Fruit fly (Drosophila melanogaster) whole organism, wandering third instar larva: Measurements from ENCODE around the gene CG32986.

Source experiments
- Abd-B ChIP-seq: fragments of >200 bp; optimal IDR thresholded peaks from 2 replicates; lab custom pipeline; 2017; ENCODE audit warnings: missing biosample characterization, missing genetic modification characterization
- CrebA ChIP-seq: fragments of 200-800 bp; sonication (Bioruptor generic); optimal IDR thresholded peaks from 2 replicates; lab custom pipeline; 2016; ENCODE audit warnings: missing biosample characterization, mild to moderate bottlenecking, missing genetic modification characterization, borderline replicate concordance
- HLH106 ChIP-seq: fragments of 200-800 bp; optimal IDR thresholded peaks from 3 replicates; lab custom pipeline; 2019; ENCODE audit warnings: missing biosample characterization, mild to moderate bottlenecking, missing genetic modification characterization, moderate library complexity
- Hnf4 ChIP-seq: fragments of 200-800 bp; sonication (Bioruptor generic); optimal IDR thresholded peaks from 2 replicates; lab custom pipeline; 2016; ENCODE audit warnings: missing biosample characterization, mild to moderate bottlenecking, missing genetic modification characterization
- Hr83 ChIP-seq: fragments of 200-300 bp; sonication (Bioruptor generic); optimal IDR thresholded peaks from 2 replicates; lab custom pipeline; 2016; ENCODE audit warnings: missing biosample characterization, mild to moderate bottlenecking, missing genetic modification characterization, moderate library complexity; ENCODE audit not compliant: poor library complexity, severe bottlenecking
- Jra ChIP-seq: sonication (Bioruptor generic); optimal IDR thresholded peaks from 2 replicates; lab custom pipeline; 2016; ENCODE audit warnings: missing biosample characterization, missing genetic modification characterization
- N ChIP-seq: fragments of >200 bp; optimal IDR thresholded peaks from 2 replicates; lab custom pipeline; 2018; ENCODE audit warnings: missing biosample characterization, missing external identifiers, missing genetic modification characterization
- OdsH ChIP-seq: fragments of 200-800 bp; sonication (Bioruptor generic); optimal IDR thresholded peaks from 2 replicates; lab custom pipeline; 2016; ENCODE audit warnings: missing biosample characterization, mild to moderate bottlenecking, missing genetic modification characterization
- Rel ChIP-seq, 2 experiments: fragments of 200-800 bp; sonication (Bioruptor generic) in 1 of 2; optimal IDR thresholded peaks; 2 replicates in 1 of 2; 3 replicates in 1 of 2; lab custom pipeline; 2016 to 2019; ENCODE audit warnings: mild to moderate bottlenecking in 2 of 2, missing biosample characterization in 2 of 2, missing genetic modification characterization in 2 of 2, moderate library complexity in 1 of 2
- Sp1 ChIP-seq: fragments of 200-800 bp; sonication (Bioruptor generic); optimal IDR thresholded peaks from 3 replicates; lab custom pipeline; 2019; ENCODE audit warnings: missing biosample characterization, mild to moderate bottlenecking, missing genetic modification characterization, moderate library complexity
- Vsx2 ChIP-seq: fragments of 200-300, 225-300 bp; sonication (Bioruptor generic); optimal IDR thresholded peaks from 2 replicates; lab custom pipeline; 2018; ENCODE audit warnings: missing biosample characterization, missing genetic modification characterization; ENCODE audit not compliant: partially characterized antibody
- br ChIP-seq: fragments of 200-800 bp; sonication (Bioruptor generic); optimal IDR thresholded peaks from 2 replicates; lab custom pipeline; 2016; ENCODE audit warnings: missing biosample characterization, missing genetic modification characterization
- brk ChIP-seq: fragments of 200-800 bp; sonication (Bioruptor generic); optimal IDR thresholded peaks from 2 replicates; lab custom pipeline; 2016; ENCODE audit warnings: missing biosample characterization, mild to moderate bottlenecking, missing genetic modification characterization
- dl ChIP-seq, 2 experiments: fragments of 175-275, 200-275 bp in 1 of 2; fragments of 200-275 bp in 1 of 2; sonication (Bioruptor generic); optimal IDR thresholded peaks; lab custom pipeline; 2018; ENCODE audit warnings: mild to moderate bottlenecking in 2 of 2, missing biosample characterization in 2 of 2, missing genetic modification characterization in 2 of 2, moderate library complexity in 2 of 2; ENCODE audit not compliant: partially characterized antibody in 2 of 2, insufficient read depth in 1 of 2
- dmrt93B ChIP-seq: fragments of 200-800 bp; sonication (Bioruptor generic); optimal IDR thresholded peaks from 2 replicates; lab custom pipeline; 2018; ENCODE audit warnings: missing biosample characterization, mild to moderate bottlenecking, missing genetic modification characterization
- dsf ChIP-seq: sonication (Bioruptor generic); optimal IDR thresholded peaks from 2 replicates; lab custom pipeline; 2016; ENCODE audit warnings: missing biosample characterization, missing genetic modification characterization, borderline replicate concordance
- ey ChIP-seq: fragments of 200-800 bp; sonication (Bioruptor generic); optimal IDR thresholded peaks from 2 replicates; lab custom pipeline; 2016; ENCODE audit warnings: missing biosample characterization, missing genetic modification characterization
- foxo ChIP-seq, 2 experiments: fragments of 200-800 bp; sonication (Bioruptor generic); optimal IDR thresholded peaks; 2 replicates in 1 of 2; 3 replicates in 1 of 2; lab custom pipeline; 2016 to 2017; ENCODE audit warnings: missing biosample characterization in 2 of 2, missing genetic modification characterization in 2 of 2
- fru ChIP-seq: fragments of 200-800 bp; sonication (Bioruptor generic); optimal IDR thresholded peaks from 3 replicates; lab custom pipeline; 2016; ENCODE audit warnings: missing biosample characterization, mild to moderate bottlenecking, missing genetic modification characterization
- h ChIP-seq: fragments of 200-800 bp; sonication (Bioruptor generic); optimal IDR thresholded peaks from 3 replicates; lab custom pipeline; 2016; ENCODE audit warnings: missing biosample characterization, mild to moderate bottlenecking, missing genetic modification characterization
- jim ChIP-seq: fragments of 175-275, 200-325 bp; sonication (Bioruptor generic); optimal IDR thresholded peaks from 2 replicates; lab custom pipeline; 2016; ENCODE audit warnings: missing biosample characterization, mild to moderate bottlenecking, missing genetic modification characterization
- lola ChIP-seq: fragments of >200 bp; optimal IDR thresholded peaks from 2 replicates; lab custom pipeline; 2017; ENCODE audit warnings: missing biosample characterization, missing genetic modification characterization
- psq ChIP-seq: fragments of 200-800 bp; sonication (Bioruptor generic); optimal IDR thresholded peaks from 3 replicates; lab custom pipeline; 2017; ENCODE audit warnings: missing biosample characterization, mild to moderate bottlenecking, missing genetic modification characterization, moderate library complexity
- rgr ChIP-seq: fragments of 200-800 bp; sonication (Bioruptor generic); optimal IDR thresholded peaks from 3 replicates; lab custom pipeline; 2016; ENCODE audit warnings: missing biosample characterization, mild to moderate bottlenecking, missing genetic modification characterization
- sage ChIP-seq: fragments of 200-800 bp; sonication (Bioruptor generic); optimal IDR thresholded peaks from 2 replicates; lab custom pipeline; 2016; ENCODE audit warnings: missing biosample characterization, mild to moderate bottlenecking, missing genetic modification characterization
- sv ChIP-seq: fragments of 200-800 bp; sonication (Bioruptor generic); optimal IDR thresholded peaks from 3 replicates; lab custom pipeline; 2016; ENCODE audit warnings: missing biosample characterization, missing genetic modification characterization
- woc ChIP-seq: sonication (Bioruptor generic); optimal IDR thresholded peaks from 2 replicates; lab custom pipeline; 2016; ENCODE audit warnings: missing biosample characterization, mild to moderate bottlenecking, missing genetic modification characterization

CG32986 gene

DNA sequence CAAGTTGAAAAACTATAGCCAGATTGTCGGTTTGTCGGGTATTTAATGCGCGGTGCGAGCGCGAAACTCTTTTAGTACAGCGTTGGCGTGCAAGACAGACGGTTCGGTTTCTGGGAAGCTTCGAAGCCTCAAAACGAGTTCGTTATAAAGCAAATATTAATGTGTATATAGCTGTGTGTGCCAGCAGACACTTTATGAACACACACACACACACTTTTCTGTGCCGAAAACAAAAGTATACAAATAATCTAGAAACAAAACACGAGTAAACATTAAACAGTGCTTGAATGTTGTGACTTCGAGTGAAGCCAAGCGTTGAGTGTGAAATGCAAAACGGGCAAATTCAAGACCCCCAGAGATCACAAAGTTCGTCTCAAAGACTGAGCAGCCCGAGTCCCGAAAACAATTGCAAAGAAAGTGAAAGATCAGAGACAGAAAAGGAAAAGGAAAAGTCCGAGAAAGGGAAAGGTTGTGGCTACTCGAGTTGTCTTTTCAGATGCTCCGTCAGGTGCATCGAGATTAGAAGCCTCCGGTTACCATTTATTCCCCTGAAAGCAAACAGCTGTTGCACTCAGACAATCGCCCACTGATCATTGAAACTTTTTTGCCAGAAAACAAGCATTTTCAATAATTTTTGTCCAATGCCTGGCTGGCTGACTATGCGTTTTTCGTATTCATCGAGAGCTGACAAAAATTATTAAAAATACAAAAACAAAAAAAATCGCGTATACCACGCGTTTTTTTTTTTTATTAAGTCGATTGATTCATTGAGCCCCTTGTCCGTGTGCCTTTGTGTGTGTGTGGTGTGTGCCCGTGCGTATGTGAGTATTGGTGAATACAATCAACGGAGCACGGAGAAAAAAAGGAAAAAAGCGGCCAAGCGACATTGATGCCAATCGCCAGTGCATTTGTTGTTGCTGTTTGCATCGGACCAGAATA lies 36.4 kb downstream of the CG32986 start, which contains the start of gene CG34398:
Gene CG34398 (plus strand): TSS at position 73 of the 939 bp plus-strand sequence.
- TF ChIP-seq Hr83 (GFP tag; lab: Kevin White, UChicago) (peak; percentile 53), sage (GFP tag; lab: Kevin White, UChicago) (peak; percentile 58), lola (no peak), Vsx2 (GFP tag; lab: Kevin White, UChicago) (peak; percentile 18), woc (GFP tag; lab: Kevin White, UChicago) (peak; percentile 3), Abd-B (GFP tag; lab: Kevin White, UChicago) (no peak)

DNA sequence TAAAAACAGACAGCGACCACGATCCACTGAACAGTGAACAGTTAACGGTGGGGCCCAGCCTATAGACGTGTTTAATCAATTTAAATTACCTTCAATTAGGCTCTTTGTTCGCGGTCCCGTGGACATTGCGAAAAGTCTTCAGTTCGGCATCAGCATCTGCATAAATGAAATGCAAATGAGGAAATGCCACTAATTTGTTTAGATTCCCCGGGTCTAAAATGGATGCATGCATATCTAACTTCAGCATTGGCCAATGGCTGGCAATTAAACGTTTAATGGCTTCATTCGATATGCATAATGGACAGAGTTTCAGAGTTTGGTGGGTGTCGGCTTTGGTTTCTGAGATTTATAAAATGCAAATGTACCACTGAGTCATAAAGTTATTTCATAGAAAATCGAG lies 39.3 kb downstream of the CG32986 start:
- TF ChIP-seq dmrt93B (GFP tag; lab: Kevin White, UChicago) (no peak), ey (GFP tag; lab: Kevin White, UChicago) (no peak), h (GFP tag; lab: Kevin White, UChicago) (no peak), CrebA (GFP tag; lab: Kevin White, UChicago) (no peak), N (GFP tag; lab: Kevin White, UChicago) (no peak), Hnf4 (GFP tag; lab: Kevin White, UChicago) (no peak), HLH106 (tag; lab: Kevin White, UChicago) (no peak), Sp1 (GFP tag; lab: Kevin White, UChicago) (no peak), jim (no peak), Hr83 (GFP tag; lab: Kevin White, UChicago) (no peak), fru (GFP tag; lab: Kevin White, UChicago) (no peak), sage (GFP tag; lab: Kevin White, UChicago) (no peak), dsf (no peak)

DNA sequence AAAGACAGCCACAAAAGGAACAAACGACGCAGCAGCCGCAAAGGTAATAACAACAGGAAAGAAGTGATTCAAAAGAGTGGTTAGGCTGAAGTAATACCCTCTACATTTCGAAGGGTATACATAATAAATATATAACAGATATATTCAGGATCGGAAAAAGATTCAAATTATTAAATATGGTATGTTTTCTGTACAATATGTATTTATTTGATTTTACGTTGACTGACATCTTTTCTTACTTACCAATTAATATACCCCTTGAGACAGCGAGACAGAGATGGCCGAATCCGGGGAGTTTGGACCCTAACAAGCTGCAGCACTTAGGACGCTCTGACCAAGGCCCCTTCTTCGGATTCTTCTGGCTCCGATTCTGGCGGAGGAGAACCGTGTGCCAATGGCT lies 43.7 kb downstream of the CG32986 start:
- peak; percentile 40 for TF ChIP-seq rgr (GFP tag; lab: Kevin White, UChicago)
- TF ChIP-seq h (GFP tag; lab: Kevin White, UChicago): peak; percentile 57
- peak; percentile 21 for TF ChIP-seq Sp1 (GFP tag; lab: Kevin White, UChicago)
- peak; percentile 50 for TF ChIP-seq woc (GFP tag; lab: Kevin White, UChicago)
- TF ChIP-seq CrebA (GFP tag; lab: Kevin White, UChicago): no peak
- TF ChIP-seq foxo (GFP tag; optimal IDR thresholded peaks at IDR 0.05; lab: Kevin White, UChicago): peak in 1 of 2 experiments; percentile 46
- TF ChIP-seq psq: peak; percentile 47
- TF ChIP-seq Abd-B (GFP tag; lab: Kevin White, UChicago): no peak
- peak; percentile 15 for TF ChIP-seq Hnf4 (GFP tag; lab: Kevin White, UChicago)
- TF ChIP-seq brk: peak; percentile 29
- peak; percentile 37 for TF ChIP-seq fru (GFP tag; lab: Kevin White, UChicago)
- TF ChIP-seq dl (GFP tag; optimal IDR thresholded peaks at IDR 0.05; lab: Kevin White, UChicago; ENCODE audit: insufficient read depth in 1 of 2, partially characterized antibody in 2 of 2): no peak
- TF ChIP-seq OdsH (GFP tag; lab: Kevin White, UChicago): peak; percentile 44
- no peak for TF ChIP-seq Rel (GFP tag; optimal IDR thresholded peaks at IDR 0.05; lab: Kevin White, UChicago)
- no peak for TF ChIP-seq Rel (tag; optimal IDR thresholded peaks at IDR 0.05; lab: Kevin White, UChicago)
- no peak for TF ChIP-seq Vsx2 (GFP tag; lab: Kevin White, UChicago)
- no peak for TF ChIP-seq sv (GFP tag; lab: Kevin White, UChicago)
- peak; percentile 30 for TF ChIP-seq br (GFP tag; lab: Kevin White, UChicago)
- TF ChIP-seq Jra: no peak
- peak; percentile 40 for TF ChIP-seq HLH106 (tag; lab: Kevin White, UChicago)
- TF ChIP-seq lola: no peak
- peak; percentile 35 for TF ChIP-seq ey (GFP tag; lab: Kevin White, UChicago)
